Worm (Caenorhabditis elegans) whole organism, L1 larva: ENCODE results near the gene ceh-74.
A peak's percentile ranks its signal among the peaks of the same experiment; 100 is the strongest.

Experiments
- C34B4.2 ChIP-seq: sonication (generic microtip); optimal IDR thresholded peaks from 2 replicates; lab custom pipeline; 2017; ENCODE audit warnings: mild to moderate bottlenecking, missing genetic modification characterization, missing compliant biosample characterization
- alr-1 ChIP-seq: fragments of 200-800 bp; sonication (Bioruptor generic); optimal IDR thresholded peaks from 2 replicates; lab custom pipeline; 2018; ENCODE audit warnings: borderline replicate concordance, mild to moderate bottlenecking, missing genetic modification characterization, missing compliant biosample characterization
- aly-2 ChIP-seq: fragments of 150-350 bp; optimal IDR thresholded peaks from 2 replicates; lab custom pipeline; 2014; ENCODE audit warnings: missing biosample characterization, missing genetic modification characterization
- blmp-1 ChIP-seq: fragments of 150-350 bp; optimal IDR thresholded peaks from 2 replicates; lab custom pipeline; 2014; ENCODE audit warnings: missing biosample characterization, missing genetic modification characterization
- ceh-63 ChIP-seq: fragments of 200-800 bp; sonication (Bioruptor generic); optimal IDR thresholded peaks from 2 replicates; lab custom pipeline; 2018; ENCODE audit warnings: mild to moderate bottlenecking, missing genetic modification characterization, missing compliant biosample characterization
- ceh-8 ChIP-seq: fragments of 200-800 bp; sonication (Bioruptor generic); optimal IDR thresholded peaks from 2 replicates; lab custom pipeline; 2018; ENCODE audit warnings: mild to moderate bottlenecking, missing genetic modification characterization, moderate library complexity, missing compliant biosample characterization
- ces-1 ChIP-seq: fragments of 150-350 bp; optimal IDR thresholded peaks from 2 replicates; lab custom pipeline; 2014; ENCODE audit warnings: missing biosample characterization, missing genetic modification reagents, missing genetic modification characterization
- dpl-1 ChIP-seq, 3 experiments: fragments of 150-350 bp in 2 of 3; sonication (generic microtip) in 1 of 3; optimal IDR thresholded peaks; 2 replicates each; lab custom pipeline; 2014 to 2017; ENCODE audit warnings: missing biosample characterization in 3 of 3, missing genetic modification characterization in 3 of 3, missing genetic modification reagents in 3 of 3
- dsc-1 ChIP-seq: sonication (generic microtip); optimal IDR thresholded peaks from 2 replicates; lab custom pipeline; 2016; ENCODE audit warnings: mild to moderate bottlenecking, missing genetic modification characterization, missing compliant biosample characterization
- efl-1 ChIP-seq, 4 experiments: fragments of 150-350 bp; optimal IDR thresholded peaks in 3 of 4; peaks in 1 of 4; 1 replicate in 1 of 4; 2 replicates in 3 of 4; lab custom pipeline; 2014; ENCODE audit warnings: missing biosample characterization in 2 of 4, missing genetic modification characterization in 2 of 4, missing genetic modification reagents in 2 of 4
- efl-3 ChIP-seq: fragments of 200-800 bp; sonication (Bioruptor generic); optimal IDR thresholded peaks from 2 replicates; lab custom pipeline; 2018; ENCODE audit warnings: mild to moderate bottlenecking, missing genetic modification characterization, missing compliant biosample characterization
- egl-13 ChIP-seq: sonication (generic microtip); optimal IDR thresholded peaks from 2 replicates; lab custom pipeline; 2016; ENCODE audit warnings: missing genotype, missing genetic modification reagents, missing genetic modification characterization, missing compliant biosample characterization
- egl-27 ChIP-seq, 2 experiments: fragments of 150-350 bp in 1 of 2; sonication (generic microtip); optimal IDR thresholded peaks; 3 replicates each; lab custom pipeline; 2017 to 2018; ENCODE audit warnings: missing biosample characterization in 2 of 2, missing genetic modification characterization in 2 of 2, missing genetic modification reagents in 2 of 2
- elt-2 ChIP-seq: sonication (generic microtip); optimal IDR thresholded peaks from 2 replicates; lab custom pipeline; 2016; ENCODE audit warnings: missing genetic modification characterization, mild to moderate bottlenecking, inconsistent platforms, missing compliant biosample characterization, missing genetic modification reagents
- elt-3 ChIP-seq, 6 experiments: fragments of 150-350 bp in 1 of 6; sonication (generic microtip); optimal IDR thresholded peaks; 2 replicates each; lab custom pipeline; 2017 to 2018; ENCODE audit warnings: missing biosample characterization in 6 of 6, missing genetic modification characterization in 6 of 6, inconsistent platforms in 1 of 6
- fkh-10 ChIP-seq: sonication (generic microtip); optimal IDR thresholded peaks from 2 replicates; lab custom pipeline; 2017; ENCODE audit warnings: missing biosample characterization, missing genetic modification reagents, missing genetic modification characterization
- fkh-4 ChIP-seq: sonication (generic microtip); optimal IDR thresholded peaks from 2 replicates; lab custom pipeline; 2016; ENCODE audit warnings: missing compliant biosample characterization, missing genetic modification characterization, borderline replicate concordance
- fkh-8 ChIP-seq: sonication (generic microtip); optimal IDR thresholded peaks from 2 replicates; lab custom pipeline; 2016; ENCODE audit warnings: mild to moderate bottlenecking, missing genetic modification characterization, missing compliant biosample characterization
- grh-1 ChIP-seq: fragments of 200-800 bp; sonication (Bioruptor generic); IDR thresholded peaks from 2 replicates; pipeline ENCODE4 v1.3.6; 2022; ENCODE audit warnings: missing genetic modification reagents, missing genetic modification characterization, missing compliant biosample characterization
- hlh-4 ChIP-seq: sonication (generic microtip); optimal IDR thresholded peaks from 2 replicates; lab custom pipeline; 2016; ENCODE audit warnings: mild to moderate bottlenecking, missing genetic modification characterization, missing compliant biosample characterization
- irx-1 ChIP-seq: sonication (generic microtip); optimal IDR thresholded peaks from 2 replicates; lab custom pipeline; 2016; ENCODE audit warnings: missing genetic modification characterization, missing compliant biosample characterization
- isw-1 ChIP-seq: fragments of 200-800 bp; sonication (Bioruptor generic); IDR thresholded peaks from 2 replicates; pipeline ENCODE4 v1.3.6; 2022; ENCODE audit warnings: missing genetic modification characterization, missing compliant biosample characterization
- lin-14 ChIP-seq: fragments of 200-800 bp; sonication (Bioruptor generic); optimal IDR thresholded peaks from 2 replicates; lab custom pipeline; 2018; ENCODE audit warnings: mild to moderate bottlenecking, missing genetic modification characterization, moderate library complexity, missing compliant biosample characterization
- lsy-2 ChIP-seq, 2 experiments: fragments of 150-350 bp; optimal IDR thresholded peaks; 2 replicates each; lab custom pipeline; 2014; ENCODE audit warnings: missing biosample characterization in 2 of 2, missing genetic modification characterization in 2 of 2
- mab-9 ChIP-seq: fragments of 200-800 bp; sonication (Bioruptor generic); IDR thresholded peaks from 2 replicates; pipeline ENCODE4 v1.3.6; 2022; ENCODE audit warnings: missing genetic modification reagents, missing genetic modification characterization, missing compliant biosample characterization
- mdl-1 ChIP-seq, 2 experiments: fragments of 150-350 bp; optimal IDR thresholded peaks; 2 replicates each; lab custom pipeline; 2014 to 2017; ENCODE audit warnings: missing biosample characterization in 2 of 2, missing genetic modification characterization in 2 of 2, inconsistent platforms in 1 of 2
- nhr-11 ChIP-seq: fragments of 150-350 bp; optimal IDR thresholded peaks from 2 replicates; lab custom pipeline; 2014; ENCODE audit warnings: missing biosample characterization, missing genetic modification characterization
- nhr-12 ChIP-seq: sonication (generic microtip); optimal IDR thresholded peaks from 2 replicates; lab custom pipeline; 2017; ENCODE audit warnings: missing biosample characterization, missing genetic modification characterization
- nhr-19 ChIP-seq: fragments of 200-800 bp; sonication (Bioruptor generic); conservative IDR thresholded peaks from 2 replicates; pipeline ENCODE4 v1.3.6; 2022; ENCODE audit warnings: missing genetic modification characterization, missing compliant biosample characterization
- nhr-20 ChIP-seq: sonication (generic microtip); optimal IDR thresholded peaks from 2 replicates; lab custom pipeline; 2016; ENCODE audit warnings: mild to moderate bottlenecking, missing genetic modification characterization, missing compliant biosample characterization
- nhr-237 ChIP-seq: fragments of 150-350 bp; optimal IDR thresholded peaks from 2 replicates; lab custom pipeline; 2014; ENCODE audit warnings: missing biosample characterization, missing genetic modification characterization
- nhr-28 ChIP-seq: fragments of 150-350 bp; optimal IDR thresholded peaks from 2 replicates; lab custom pipeline; 2014; ENCODE audit warnings: missing biosample characterization, missing genetic modification characterization
- nhr-77 ChIP-seq: fragments of 150-350 bp; optimal IDR thresholded peaks from 2 replicates; lab custom pipeline; 2014; ENCODE audit warnings: missing biosample characterization, missing genetic modification characterization
- nhr-85 ChIP-seq: sonication (generic microtip); peaks from one replicate; lab custom pipeline; 2016; ENCODE audit warnings: missing genetic modification characterization, inconsistent platforms, missing compliant biosample characterization
- nhr-90 ChIP-seq: sonication (generic microtip); optimal IDR thresholded peaks from 2 replicates; lab custom pipeline; 2016; ENCODE audit warnings: mild to moderate bottlenecking, missing genetic modification characterization, missing compliant biosample characterization; ENCODE audit not compliant: poor library complexity
- pax-3 ChIP-seq: fragments of 200-800 bp; sonication (Bioruptor generic); optimal IDR thresholded peaks from 2 replicates; lab custom pipeline; 2018; ENCODE audit warnings: mild to moderate bottlenecking, missing genetic modification characterization, moderate library complexity, missing compliant biosample characterization
- pqm-1 ChIP-seq: sonication (generic microtip); optimal IDR thresholded peaks from 3 replicates; lab custom pipeline; 2017; ENCODE audit warnings: missing biosample characterization, missing genetic modification characterization
- skn-1 ChIP-seq: fragments of 150-350 bp; optimal IDR thresholded peaks from 2 replicates; lab custom pipeline; 2014; ENCODE audit warnings: missing biosample characterization, missing genetic modification characterization
- snu-23 ChIP-seq: sonication (generic microtip); optimal IDR thresholded peaks from 2 replicates; lab custom pipeline; 2016; ENCODE audit warnings: missing genetic modification characterization, missing compliant biosample characterization
- sox-4 ChIP-seq: sonication (generic microtip); optimal IDR thresholded peaks from 2 replicates; lab custom pipeline; 2016; ENCODE audit warnings: missing genetic modification characterization, missing compliant biosample characterization
- sptf-1 ChIP-seq: fragments of 150-350 bp; optimal IDR thresholded peaks from 2 replicates; lab custom pipeline; 2014; ENCODE audit warnings: missing biosample characterization, missing genetic modification characterization
- tbx-2 ChIP-seq: sonication (generic microtip); optimal IDR thresholded peaks from 2 replicates; lab custom pipeline; 2016; ENCODE audit warnings: missing genetic modification characterization, missing compliant biosample characterization
- unc-130 ChIP-seq: fragments of 150-350 bp; optimal IDR thresholded peaks from 2 replicates; lab custom pipeline; 2017; ENCODE audit warnings: missing biosample characterization, missing genetic modification characterization, inconsistent platforms
- unc-86 ChIP-seq: sonication (generic microtip); optimal IDR thresholded peaks from 2 replicates; lab custom pipeline; 2016; ENCODE audit warnings: missing genetic modification characterization, missing compliant biosample characterization
- unc-98 ChIP-seq: fragments of 200-800 bp; sonication (Bioruptor generic); IDR thresholded peaks from 2 replicates; pipeline ENCODE4 v1.3.6; 2022; ENCODE audit warnings: missing genetic modification characterization, missing compliant biosample characterization
- vab-15 ChIP-seq: sonication (generic microtip); optimal IDR thresholded peaks from 2 replicates; lab custom pipeline; 2017; ENCODE audit warnings: missing genotype, mild to moderate bottlenecking, missing genetic modification characterization, missing compliant biosample characterization
- zag-1 ChIP-seq: fragments of 150-350 bp; optimal IDR thresholded peaks from 2 replicates; lab custom pipeline; 2014; ENCODE audit warnings: missing biosample characterization, missing genetic modification characterization
- zip-4 ChIP-seq: fragments of 200-800 bp; sonication (Bioruptor generic); optimal IDR thresholded peaks from 2 replicates; lab custom pipeline; 2018; ENCODE audit warnings: mild to moderate bottlenecking, missing genetic modification characterization, moderate library complexity, missing compliant biosample characterization
- ztf-11 ChIP-seq, 2 experiments: sonication (generic microtip); optimal IDR thresholded peaks; 2 replicates each; lab custom pipeline; 2016 to 2017; ENCODE audit warnings: missing genetic modification characterization in 2 of 2, missing biosample characterization in 1 of 2, missing compliant biosample characterization in 1 of 2
- ztf-4 ChIP-seq: fragments of 150-350 bp; optimal IDR thresholded peaks from 2 replicates; lab custom pipeline; 2014; ENCODE audit warnings: missing biosample characterization, missing genetic modification characterization

Gene ceh-74

DNA sequence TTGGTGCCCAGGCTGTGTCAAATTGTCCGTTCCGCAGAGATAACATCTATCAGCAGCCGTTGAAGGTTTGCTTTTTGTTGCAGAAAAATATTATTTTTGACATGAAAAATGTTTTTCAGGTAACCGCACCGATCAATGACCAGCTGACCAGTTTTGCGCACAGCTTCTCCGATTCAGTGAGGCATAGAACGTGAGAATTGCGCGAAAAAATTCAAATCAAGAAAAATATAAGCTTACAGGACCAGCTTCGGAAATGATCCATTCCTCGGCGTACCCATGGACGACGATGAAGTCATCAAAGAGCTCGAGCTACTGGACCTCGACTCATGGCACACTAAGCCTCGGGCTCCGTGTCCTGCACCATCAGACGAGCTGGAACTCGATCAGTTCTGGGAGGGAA, 16.6 kb downstream of the ceh-74 start:
- no peak for TF ChIP-seq egl-13
- no peak for TF ChIP-seq nhr-11 (tag; lab: Kevin White, UChicago)
- 0 out of 2 replicates have a peak, but pooled peaks have one; percentile 6 for TF ChIP-seq mab-9 (GFP tag; lab: Robert Waterston, UW)
- no peak for TF ChIP-seq ztf-11 (tag; optimal IDR thresholded peaks at IDR 0.05; lab: Kevin White, UChicago)
- TF ChIP-seq ceh-63 (GFP tag; lab: Kevin White, UChicago), result no peak
- no peak for TF ChIP-seq efl-1 (optimal IDR thresholded peaks at IDR 0.05; lab: Kevin White, UChicago)
- peak in 1 of 2 experiments; percentile 90 for TF ChIP-seq efl-1 (GFP tag; optimal IDR thresholded peaks at IDR 0.05 in 1 of 2; lab: Kevin White, UChicago)
- no peak for TF ChIP-seq aly-2 (tag; lab: Kevin White, UChicago)
- TF ChIP-seq, all 84 proteins: peak for 2

DNA sequence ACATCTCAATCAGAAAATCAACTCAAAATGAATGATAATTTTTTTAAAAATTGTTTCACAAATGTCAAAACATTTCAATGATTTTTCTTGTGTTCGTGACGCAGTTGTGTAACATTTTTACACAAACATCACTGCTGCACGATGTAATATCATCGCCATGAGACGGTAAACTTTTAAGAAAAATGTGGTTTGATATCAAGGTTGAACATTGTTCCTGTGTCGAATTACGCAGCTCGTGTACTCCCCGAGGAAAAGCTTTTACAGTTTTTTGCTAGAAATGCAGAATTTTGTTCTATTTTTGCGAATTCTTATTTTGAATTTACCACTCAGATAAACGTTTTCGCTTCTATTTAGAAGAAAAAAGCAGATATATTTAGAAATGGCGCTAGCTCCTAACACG, 19.8 kb downstream of the ceh-74 start:
- TF ChIP-seq snu-23 (GFP tag; lab: Kevin White, UChicago) (peak; percentile 35), unc-98 (GFP tag; lab: Robert Waterston, UW) (no peak), nhr-77 (tag; lab: Kevin White, UChicago) (no peak), ceh-8 (no peak), nhr-20 (peak; percentile 12), isw-1 (GFP tag; lab: Robert Waterston, UW) (no peak), elt-3 (tag; optimal IDR thresholded peaks at IDR 0.05; lab: Kevin White, UChicago) (peak in 1 of 6 experiments; percentile 0), sox-4 (tag; lab: Kevin White, UChicago) (no peak), aly-2 (tag; lab: Kevin White, UChicago) (no peak), fkh-8 (tag; lab: Kevin White, UChicago) (no peak), unc-86 (tag; lab: Kevin White, UChicago) (no peak), nhr-237 (no peak), zip-4 (GFP tag; lab: Kevin White, UChicago) (no peak), mdl-1 (tag; optimal IDR thresholded peaks at IDR 0.05; lab: Kevin White, UChicago) (no peak), elt-2 (tag; lab: Kevin White, UChicago) (no peak), nhr-90 (tag; lab: Kevin White, UChicago) (peak; percentile 18), efl-3 (GFP tag; lab: Kevin White, UChicago) (no peak), dsc-1 (tag; lab: Kevin White, UChicago) (no peak), nhr-19 (GFP tag; lab: Robert Waterston, UW) (no peak), fkh-10 (GFP tag; lab: Kevin White, UChicago) (no peak), nhr-28 (tag; lab: Kevin White, UChicago) (no peak), grh-1 (GFP tag; lab: Robert Waterston, UW) (no peak), nhr-11 (tag; lab: Kevin White, UChicago) (no peak), ztf-11 (tag; optimal IDR thresholded peaks at IDR 0.05; lab: Kevin White, UChicago) (no peak), fkh-4 (no peak), ztf-4 (tag; lab: Kevin White, UChicago) (peak; percentile 24), lin-14 (GFP tag; lab: Kevin White, UChicago) (peak; percentile 41), nhr-85 (no peak), hlh-4 (no peak), unc-130 (tag; lab: Kevin White, UChicago) (no peak), sptf-1 (tag; lab: Kevin White, UChicago) (no peak), blmp-1 (tag; lab: Kevin White, UChicago) (no peak), irx-1 (no peak), lsy-2 (tag; optimal IDR thresholded peaks at IDR 0.05; lab: Kevin White, UChicago) (no peak), vab-15 (no peak), C34B4.2 (tag; lab: Kevin White, UChicago) (no peak), zag-1 (tag; lab: Kevin White, UChicago) (no peak), tbx-2 (tag; lab: Kevin White, UChicago) (no peak), pax-3 (tag; lab: Kevin White, UChicago) (no peak), nhr-12 (tag; lab: Kevin White, UChicago) (no peak), egl-27 (tag; optimal IDR thresholded peaks at IDR 0.05; lab: Kevin White, UChicago) (no peak), dpl-1 (GFP tag; optimal IDR thresholded peaks at IDR 0.05; lab: Kevin White, UChicago) (no peak), ces-1 (GFP tag; lab: Kevin White, UChicago) (no peak), pqm-1 (no peak), egl-13 (no peak), alr-1 (tag; lab: Kevin White, UChicago) (no peak), skn-1 (tag; lab: Kevin White, UChicago) (no peak)
